Worm (Caenorhabditis elegans): Measurements from ENCODE around the gene ptr-24.
A peak's percentile ranks its signal among the peaks of the same experiment; 100 is the strongest.

DNA sequence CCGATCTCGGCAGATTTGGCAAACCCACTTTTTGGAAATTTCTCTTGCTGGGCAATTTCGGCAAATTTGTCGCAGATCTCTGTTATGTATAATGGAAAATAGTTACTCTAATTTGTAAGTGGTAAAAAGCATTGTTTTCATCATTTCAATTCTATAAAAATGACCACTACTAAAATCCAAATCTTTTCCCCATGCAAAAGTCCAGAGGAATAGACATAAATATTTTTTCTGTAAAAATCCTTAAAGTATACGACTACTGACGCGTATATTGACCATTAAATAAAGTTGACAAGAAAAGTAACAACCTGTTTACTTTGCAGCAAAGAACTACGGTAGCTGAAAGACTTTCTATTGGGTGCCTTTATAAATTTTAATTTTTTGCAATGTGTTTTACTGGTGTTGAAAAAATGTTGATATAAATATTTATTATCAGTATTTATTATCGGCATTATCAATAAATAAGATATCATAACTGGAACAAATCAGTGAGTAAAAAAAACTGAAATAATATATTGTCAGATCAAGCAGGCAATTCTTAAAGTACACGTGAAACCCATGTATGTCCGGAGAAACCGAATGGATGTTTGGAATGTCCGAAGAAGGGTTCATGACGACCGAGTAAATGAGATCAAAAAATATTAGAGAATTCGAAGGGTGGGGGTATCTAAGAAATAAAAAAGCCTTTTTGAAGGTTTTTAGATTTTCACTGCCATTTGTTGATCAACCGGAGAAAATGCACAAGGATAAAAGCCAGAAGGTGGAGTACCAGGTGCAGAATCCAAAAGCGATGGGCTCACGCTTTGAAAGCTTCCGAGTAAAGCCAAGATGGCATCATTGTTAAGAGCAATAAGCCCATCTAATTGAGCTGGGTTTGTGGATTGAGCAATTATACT lies 11.6 kb downstream of the ptr-24 start:
- no peak for TF ChIP-seq ceh-9 (tag; optimal IDR thresholded peaks at IDR 0.05)
- no peak for TF ChIP-seq pha-4 (tag; optimal IDR thresholded peaks at IDR 0.05)
- TF ChIP-seq sox-2 (GFP tag; IDR thresholded peaks at IDR 0.05): no peak
- TF ChIP-seq ama-1 (optimal IDR thresholded peaks at IDR 0.05): no peak
- TF ChIP-seq fkh-6 (tag; optimal IDR thresholded peaks at IDR 0.05): no peak
- TF ChIP-seq elt-2 (tag; optimal IDR thresholded peaks at IDR 0.05): peak; percentile 12
